Fruit fly (Drosophila melanogaster) whole organism, embryonic: Measurements from ENCODE around the gene Acat1.

Experiments
- ATbp ChIP-seq: fragments of 200-800 bp; sonication (Bioruptor generic); optimal IDR thresholded peaks from 2 replicates; lab custom pipeline; 2017; ENCODE audit warnings: missing biosample characterization, mild to moderate bottlenecking, missing genetic modification characterization, missing genetic modification reagents
- Antp ChIP-seq: fragments of 200-800 bp; sonication (Bioruptor generic); optimal IDR thresholded peaks from 3 replicates; lab custom pipeline; 2016; ENCODE audit warnings: missing biosample characterization, missing genetic modification characterization
- B-H1 ChIP-seq: fragments of 200-800 bp; sonication (Bioruptor generic); IDR thresholded peaks from 3 replicates; pipeline ENCODE4 v1.3.6; 2022; ENCODE audit warnings: missing biosample characterization, missing genetic modification characterization
- CG11093 ChIP-seq: fragments of 200-800 bp; sonication (Bioruptor generic); IDR thresholded peaks from 3 replicates; pipeline ENCODE4 v1.3.6; 2022; ENCODE audit warnings: missing biosample characterization, missing genetic modification characterization
- CG11504 ChIP-seq: fragments of 200-800 bp; sonication (Bioruptor generic); optimal IDR thresholded peaks from 3 replicates; lab custom pipeline; 2019; ENCODE audit warnings: missing biosample characterization, mild to moderate bottlenecking, missing genetic modification characterization, moderate library complexity
- CG13296 ChIP-seq: fragments of 200-800 bp; sonication (Bioruptor generic); optimal IDR thresholded peaks from 3 replicates; lab custom pipeline; 2018; ENCODE audit warnings: missing biosample characterization, mild to moderate bottlenecking, missing genetic modification characterization
- CG15073 ChIP-seq: fragments of 200-800 bp; sonication (Bioruptor generic); optimal IDR thresholded peaks from 2 replicates; lab custom pipeline; 2016; ENCODE audit warnings: missing biosample characterization, missing genetic modification characterization
- CG1529 ChIP-seq: fragments of 200-800 bp; sonication (Bioruptor generic); optimal IDR thresholded peaks from 3 replicates; lab custom pipeline; 2018; ENCODE audit warnings: missing biosample characterization, missing genetic modification characterization
- CG16813 ChIP-seq: fragments of 200-800 bp; sonication (Bioruptor generic); IDR thresholded peaks from 3 replicates; pipeline ENCODE4 v1.3.6; 2022; ENCODE audit warnings: missing biosample characterization, missing genetic modification characterization; ENCODE audit not compliant: partially characterized antibody
- CG17186 ChIP-seq: fragments of 200-800 bp; sonication (Bioruptor generic); optimal IDR thresholded peaks from 3 replicates; lab custom pipeline; 2017; ENCODE audit warnings: missing biosample characterization, missing genetic modification reagents, missing genetic modification characterization
- CG17361 ChIP-seq: fragments of 200-800 bp; sonication (Bioruptor generic); IDR thresholded peaks from 3 replicates; pipeline ENCODE4 v1.3.6; 2022; ENCODE audit warnings: missing biosample characterization, missing genetic modification characterization
- CG17568 ChIP-seq: fragments of 200-800 bp; sonication (Bioruptor generic); optimal IDR thresholded peaks from 2 replicates; lab custom pipeline; 2018; ENCODE audit warnings: missing biosample characterization, mild to moderate bottlenecking, missing genetic modification characterization, moderate library complexity
- CG3281 ChIP-seq: fragments of 200-800 bp; sonication (Bioruptor generic); optimal IDR thresholded peaks from 3 replicates; lab custom pipeline; 2017; ENCODE audit warnings: missing biosample characterization, mild to moderate bottlenecking, missing genetic modification characterization
- CG4707 ChIP-seq: fragments of 200-800 bp; sonication (Bioruptor generic); optimal IDR thresholded peaks from 2 replicates; lab custom pipeline; 2018; ENCODE audit warnings: missing biosample characterization, mild to moderate bottlenecking, missing genetic modification characterization, moderate library complexity
- CG4820 ChIP-seq: fragments of 200-800 bp; sonication (Bioruptor generic); optimal IDR thresholded peaks from 3 replicates; lab custom pipeline; 2016; ENCODE audit warnings: missing biosample characterization, missing genetic modification characterization
- CG6254 ChIP-seq: fragments of 200-800 bp; sonication (Bioruptor generic); optimal IDR thresholded peaks from 3 replicates; lab custom pipeline; 2017; ENCODE audit warnings: mild to moderate bottlenecking, missing biosample characterization, missing genetic modification reagents, missing genetic modification characterization
- CG6765 ChIP-seq: fragments of 200-800 bp; sonication (Bioruptor generic); optimal IDR thresholded peaks from 3 replicates; lab custom pipeline; 2017; ENCODE audit warnings: missing biosample characterization, mild to moderate bottlenecking, missing genetic modification characterization
- CG7271 ChIP-seq: fragments of 200-800 bp; sonication (Bioruptor generic); optimal IDR thresholded peaks from 2 replicates; lab custom pipeline; 2018; ENCODE audit warnings: missing biosample characterization, mild to moderate bottlenecking, missing genetic modification characterization, moderate library complexity
- Dref ChIP-seq: fragments of 200-800 bp; sonication (Bioruptor generic); IDR thresholded peaks from 2 replicates; pipeline ENCODE4 v1.3.6; 2022; ENCODE audit warnings: missing biosample characterization, missing genetic modification characterization
- ERR ChIP-seq: fragments of 200-800 bp; sonication (Bioruptor generic); optimal IDR thresholded peaks from 2 replicates; lab custom pipeline; 2016; ENCODE audit warnings: missing biosample characterization, missing genetic modification characterization
- Ets97D ChIP-seq: fragments of 200-800 bp; sonication (Bioruptor generic); optimal IDR thresholded peaks from 3 replicates; lab custom pipeline; 2016; ENCODE audit warnings: missing biosample characterization, missing genetic modification characterization
- Gug ChIP-seq: fragments of 200-800 bp; sonication (Bioruptor generic); IDR thresholded peaks from 4 replicates; pipeline ENCODE4 v1.3.6; 2022; ENCODE audit warnings: missing biosample characterization, missing genetic modification characterization
- Hr3 ChIP-seq: fragments of 200-800 bp; sonication (Bioruptor generic); optimal IDR thresholded peaks from 3 replicates; lab custom pipeline; 2016; ENCODE audit warnings: missing biosample characterization, missing genetic modification characterization
- Lpt ChIP-seq: fragments of >200 bp; optimal IDR thresholded peaks from 2 replicates; lab custom pipeline; 2018; ENCODE audit warnings: missing biosample characterization, missing genetic modification characterization
- MESR4 ChIP-seq: fragments of 200-800 bp; sonication (Bioruptor generic); optimal IDR thresholded peaks from 2 replicates; lab custom pipeline; 2018; ENCODE audit warnings: missing biosample characterization, mild to moderate bottlenecking, missing genetic modification characterization, moderate library complexity
- Mad ChIP-seq: fragments of 200-800 bp; sonication (Bioruptor generic); optimal IDR thresholded peaks from 2 replicates; lab custom pipeline; 2016; ENCODE audit warnings: missing biosample characterization, missing genetic modification characterization
- Opbp ChIP-seq: fragments of 200-800 bp; sonication (Bioruptor generic); IDR thresholded peaks from 3 replicates; pipeline ENCODE4 v1.3.6; 2022; ENCODE audit warnings: missing biosample characterization, missing genetic modification characterization; ENCODE audit not compliant: partially characterized antibody
- Rfx ChIP-seq: fragments of 200-800 bp; sonication (Bioruptor generic); IDR thresholded peaks from 2 replicates; pipeline ENCODE4 v1.3.6; 2022; ENCODE audit warnings: missing biosample characterization, missing genetic modification characterization
- Six4 ChIP-seq: fragments of 200-800 bp; sonication (Bioruptor generic); optimal IDR thresholded peaks from 2 replicates; lab custom pipeline; 2016; ENCODE audit warnings: missing biosample characterization, missing genetic modification characterization
- Sry-δ ChIP-seq: fragments of 200-800 bp; sonication (Bioruptor generic); optimal IDR thresholded peaks from 2 replicates; lab custom pipeline; 2016; ENCODE audit warnings: missing biosample characterization, missing genetic modification characterization
- Vsx1 ChIP-seq: fragments of 200-800 bp; sonication (Bioruptor generic); optimal IDR thresholded peaks from 2 replicates; lab custom pipeline; 2017; ENCODE audit warnings: missing biosample characterization, mild to moderate bottlenecking, missing genetic modification characterization, missing genetic modification reagents
- al ChIP-seq: fragments of 200-800 bp; sonication (Bioruptor generic); IDR thresholded peaks from 2 replicates; pipeline ENCODE4 v1.3.6; 2022; ENCODE audit warnings: missing biosample characterization, missing genetic modification characterization
- ato ChIP-seq: fragments of 200-800 bp; sonication (Bioruptor generic); IDR thresholded peaks from 2 replicates; pipeline ENCODE4 v1.3.6; 2022; ENCODE audit warnings: missing biosample characterization, missing genetic modification characterization; ENCODE audit not compliant: partially characterized antibody
- bowl ChIP-seq: fragments of 200-800 bp; sonication (Bioruptor generic); IDR thresholded peaks from 2 replicates; pipeline ENCODE4 v1.3.6; 2022; ENCODE audit warnings: missing biosample characterization, missing genetic modification characterization
- br ChIP-seq: fragments of >200 bp; optimal IDR thresholded peaks from 2 replicates; lab custom pipeline; 2017
- chinmo ChIP-seq: fragments of 200-800 bp; sonication (Bioruptor generic); IDR thresholded peaks from 4 replicates; pipeline ENCODE4 v1.3.6; 2022; ENCODE audit warnings: missing biosample characterization, missing genetic modification characterization; ENCODE audit not compliant: partially characterized antibody
- ci ChIP-seq: fragments of 200-800 bp; sonication (Bioruptor generic); IDR thresholded peaks from 3 replicates; pipeline ENCODE4 v1.3.6; 2022; ENCODE audit warnings: missing biosample characterization, missing genetic modification characterization
- gsb-n ChIP-seq: fragments of 200-800 bp; sonication (Bioruptor generic); optimal IDR thresholded peaks from 3 replicates; lab custom pipeline; 2018; ENCODE audit warnings: missing biosample characterization, mild to moderate bottlenecking, missing genetic modification characterization
- ham ChIP-seq: fragments of 200-800 bp; sonication (Bioruptor generic); IDR thresholded peaks from 2 replicates; pipeline ENCODE4 v1.3.6; 2022; ENCODE audit warnings: missing biosample characterization, missing genetic modification characterization
- inv ChIP-seq: fragments of 200-800 bp; sonication (Bioruptor generic); IDR thresholded peaks from 2 replicates; pipeline ENCODE4 v1.3.6; 2022; ENCODE audit warnings: missing biosample characterization, missing genetic modification characterization; ENCODE audit not compliant: partially characterized antibody
- jing ChIP-seq: fragments of 200-800 bp; sonication (Bioruptor generic); optimal IDR thresholded peaks from 2 replicates; lab custom pipeline; 2018; ENCODE audit warnings: missing biosample characterization, mild to moderate bottlenecking, missing genetic modification characterization
- knrl ChIP-seq: fragments of 200-800 bp; sonication (Bioruptor generic); IDR thresholded peaks from 3 replicates; pipeline ENCODE4 v1.3.6; 2022; ENCODE audit warnings: missing biosample characterization, missing genetic modification characterization; ENCODE audit not compliant: partially characterized antibody
- odd ChIP-seq: fragments of 200-800 bp; sonication (Bioruptor generic); optimal IDR thresholded peaks from 2 replicates; lab custom pipeline; 2017; ENCODE audit warnings: missing biosample characterization, mild to moderate bottlenecking, missing genetic modification characterization
- pfk ChIP-seq: fragments of 200-800 bp; sonication (Bioruptor generic); optimal IDR thresholded peaks from 2 replicates; lab custom pipeline; 2018; ENCODE audit warnings: missing biosample characterization, mild to moderate bottlenecking, missing genetic modification characterization, moderate library complexity
- ranshi ChIP-seq: fragments of 200-800 bp; sonication (Bioruptor generic); IDR thresholded peaks from 2 replicates; pipeline ENCODE4 v1.3.6; 2022; ENCODE audit warnings: missing biosample characterization, missing genetic modification characterization
- row ChIP-seq: fragments of 200-800 bp; sonication (Bioruptor generic); IDR thresholded peaks from 3 replicates; pipeline ENCODE4 v1.3.6; 2022; ENCODE audit warnings: missing biosample characterization, missing genetic modification characterization
- scrt ChIP-seq: fragments of 200-800 bp; sonication (Bioruptor generic); optimal IDR thresholded peaks from 2 replicates; lab custom pipeline; 2018; ENCODE audit warnings: missing biosample characterization, mild to moderate bottlenecking, missing genetic modification characterization, moderate library complexity
- sens ChIP-seq: fragments of 200-800 bp; sonication (Bioruptor generic); peaks from one replicate; lab custom pipeline; 2016; ENCODE audit warnings: missing biosample characterization, missing genetic modification characterization
- stwl ChIP-seq: fragments of 200-800 bp; sonication (Bioruptor generic); optimal IDR thresholded peaks from 3 replicates; lab custom pipeline; 2018; ENCODE audit warnings: missing biosample characterization, mild to moderate bottlenecking, missing genetic modification characterization, moderate library complexity
- tll ChIP-seq, 2 experiments: fragments of 200-800 bp in 1 of 2; fragments of >200 bp in 1 of 2; sonication (Bioruptor generic) in 1 of 2; optimal IDR thresholded peaks; 2 replicates each; lab custom pipeline; 2017 to 2019; ENCODE audit warnings: missing biosample characterization in 2 of 2, missing genetic modification characterization in 2 of 2, mild to moderate bottlenecking in 1 of 2, moderate library complexity in 1 of 2
- z ChIP-seq: fragments of 200-800 bp; sonication (Bioruptor generic); IDR thresholded peaks from 3 replicates; pipeline ENCODE4 v1.3.6; 2022; ENCODE audit warnings: missing biosample characterization, missing genetic modification characterization

Gene Acat1

dm6 chrX:7931028-7931549 lies 42.5 kb upstream of the Acat1 start, which contains the start of gene mahe (continued):
- TF ChIP-seq MESR4 (GFP tag; lab: Kevin White, UChicago) (peak; percentile 78), Lpt (GFP tag; lab: Kevin White, UChicago) (no peak), ranshi (GFP tag; lab: Robert Waterston, UW) (no peak), Vsx1 (GFP tag; lab: Kevin White, UChicago) (no peak), scrt (GFP tag; lab: Kevin White, UChicago) (peak; percentile 38), odd (GFP tag; lab: Kevin White, UChicago) (no peak), gsb-n (tag; lab: Kevin White, UChicago) (peak; percentile 18), pfk (GFP tag; lab: Kevin White, UChicago) (peak; percentile 13), Rfx (GFP tag; lab: Robert Waterston, UW) (peak; percentile 8; the same call in 1 of the 2 replicates), chinmo (GFP tag; lab: Robert Waterston, UW) (peak; percentile 93), B-H1 (GFP tag; lab: Robert Waterston, UW) (no peak), Six4 (GFP tag; lab: Kevin White, UChicago) (no peak), Gug (GFP tag; lab: Robert Waterston, UW) (no peak), ERR (GFP tag; lab: Kevin White, UChicago) (no peak), br (lab: Kevin White, UChicago) (no peak), CG7271 (tag; lab: Kevin White, UChicago) (no peak), CG6254 (GFP tag; lab: Kevin White, UChicago) (no peak), inv (GFP tag; lab: Robert Waterston, UW) (peak; percentile 74), CG13296 (GFP tag; lab: Kevin White, UChicago) (peak; percentile 42), CG6765 (GFP tag; lab: Kevin White, UChicago) (no peak), tll (GFP tag; optimal IDR thresholded peaks at IDR 0.05; lab: Kevin White, UChicago) (peak in 1 of 2 experiments; percentile 67), CG11093 (GFP tag; lab: Robert Waterston, UW) (no peak), z (no peak), Sry-δ (GFP tag; lab: Kevin White, UChicago) (peak; percentile 89), Opbp (GFP tag; lab: Robert Waterston, UW) (peak; percentile 88; the same call in 2 of the 3 replicates), ci (GFP tag; lab: Robert Waterston, UW) (no peak), CG15073 (GFP tag; lab: Kevin White, UChicago) (no peak), CG17361 (GFP tag; lab: Robert Waterston, UW) (no peak), Dref (GFP tag; lab: Robert Waterston, UW) (peak; percentile 85), jing (GFP tag; lab: Kevin White, UChicago) (no peak), CG3281 (no peak), Hr3 (GFP tag; lab: Kevin White, UChicago) (no peak), ham (GFP tag; lab: Robert Waterston, UW) (no peak), stwl (tag; lab: Kevin White, UChicago) (no peak), ATbp (GFP tag; lab: Kevin White, UChicago) (no peak), Mad (GFP tag; lab: Kevin White, UChicago) (no peak), CG17568 (peak; percentile 46), CG1529 (no peak), CG16813 (GFP tag; lab: Robert Waterston, UW) (peak; percentile 80), CG17186 (GFP tag; lab: Kevin White, UChicago) (no peak), knrl (GFP tag; lab: Robert Waterston, UW) (peak; percentile 80), CG4707 (GFP tag; lab: Kevin White, UChicago) (no peak), CG4820 (GFP tag; lab: Kevin White, UChicago) (no peak), bowl (GFP tag; lab: Robert Waterston, UW) (no peak), Antp (GFP tag; lab: Kevin White, UChicago) (no peak), al (no peak), ato (GFP tag; lab: Robert Waterston, UW) (peak; percentile 65), sens (GFP tag; lab: Kevin White, UChicago) (peak; percentile 56), Ets97D (GFP tag; lab: Kevin White, UChicago) (peak; percentile 21), CG11504 (tag; lab: Kevin White, UChicago) (no peak), row (GFP tag; lab: Robert Waterston, UW) (peak; percentile 32; the same call in 1 of the 3 replicates)
